Worm (Caenorhabditis elegans) whole organism, L4/young adult: ENCODE measurements around the gene cyn-11.

ENCODE experiments used
- W03F9.2 ChIP-seq: fragments of 150-350 bp; optimal IDR thresholded peaks from 2 replicates; lab custom pipeline; 2014; ENCODE audit warnings: missing biosample characterization, missing genetic modification characterization
- him-1 ChIP-seq: sonication (generic microtip); optimal IDR thresholded peaks from 2 replicates; lab custom pipeline; 2016; ENCODE audit warnings: missing genotype, missing genetic modification reagents, missing genetic modification characterization, missing compliant biosample characterization

DNA sequence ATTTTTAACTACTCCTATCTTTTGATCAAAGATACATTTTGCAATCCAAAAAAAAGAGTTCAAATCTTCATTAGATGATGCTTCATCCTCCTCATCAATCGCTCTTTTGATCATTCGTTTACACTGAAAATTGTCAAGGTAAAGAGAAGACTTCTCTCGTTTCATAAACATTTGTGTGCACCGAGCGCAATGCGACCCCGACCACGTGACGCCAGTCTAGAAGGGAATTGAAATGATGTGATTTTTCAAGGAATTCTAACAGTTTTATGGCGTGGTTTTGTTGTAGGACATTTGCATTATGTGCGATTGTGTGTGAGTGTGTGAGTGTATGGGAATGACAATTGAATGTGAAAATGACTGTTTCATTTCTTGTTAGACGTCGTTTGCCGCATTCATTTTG is 25.2 kb upstream of the cyn-11 start:
- TF ChIP-seq W03F9.2 (tag; lab: Kevin White, UChicago) (no peak), him-1 (tag; lab: Kevin White, UChicago) (no peak)
